Fruit fly (Drosophila melanogaster): ENCODE measurements around the gene CG7079.

dm6 chr3R:21013780-21014179, 34.8 kb downstream of the CG7079 start:
- TF ChIP-seq Lpt (GFP tag; optimal IDR thresholded peaks at IDR 0.05) (no peak), cyc (GFP tag; optimal IDR thresholded peaks at IDR 0.05) (no peak), dac (GFP tag; optimal IDR thresholded peaks at IDR 0.05) (no peak), pdm3 (GFP tag; optimal IDR thresholded peaks at IDR 0.05) (no peak), fd59A (GFP tag; optimal IDR thresholded peaks at IDR 0.05) (no peak), Eip75B (GFP tag; optimal IDR thresholded peaks at IDR 0.05) (no peak), acj6 (GFP tag; optimal IDR thresholded peaks at IDR 0.05) (no peak), Hr38 (GFP tag; optimal IDR thresholded peaks at IDR 0.05) (no peak), OdsH (GFP tag; optimal IDR thresholded peaks at IDR 0.05) (no peak), fd85E (GFP tag; optimal IDR thresholded peaks at IDR 0.05) (no peak), Blimp-1 (GFP tag; optimal IDR thresholded peaks at IDR 0.05) (no peak), ss (GFP tag; optimal IDR thresholded peaks at IDR 0.05) (no peak)
